Worm (Caenorhabditis elegans) whole organism, mixed stage, embryonic: ENCODE data around the gene srg-46.

Experiments
- M03D4.4 ChIP-seq: sonication (generic microtip); optimal IDR thresholded peaks from 2 replicates; lab custom pipeline; 2017; ENCODE audit warnings: mild to moderate bottlenecking, missing genetic modification characterization, missing compliant biosample characterization
- bed-3 ChIP-seq: fragments of 200-800 bp; sonication (Bioruptor generic); optimal IDR thresholded peaks from 3 replicates; lab custom pipeline; 2018; ENCODE audit warnings: mild to moderate bottlenecking, missing genetic modification characterization, moderate library complexity, missing compliant biosample characterization
- blmp-1 ChIP-seq: fragments of 150-350 bp; optimal IDR thresholded peaks from 2 replicates; lab custom pipeline; 2014; ENCODE audit warnings: missing biosample characterization, missing genetic modification characterization
- ceh-39 ChIP-seq: fragments of 150-350 bp; optimal IDR thresholded peaks from 2 replicates; lab custom pipeline; 2014; ENCODE audit warnings: missing biosample characterization, missing genetic modification characterization
- ceh-43 ChIP-seq: fragments of 200-800 bp; sonication (Bioruptor generic); optimal IDR thresholded peaks from 2 replicates; lab custom pipeline; 2018; ENCODE audit warnings: mild to moderate bottlenecking, missing genetic modification characterization, moderate library complexity, missing compliant biosample characterization
- ceh-83 ChIP-seq: fragments of 200-800 bp; sonication (Bioruptor generic); optimal IDR thresholded peaks from 2 replicates; lab custom pipeline; 2018; ENCODE audit warnings: mild to moderate bottlenecking, missing genetic modification characterization, missing compliant biosample characterization
- ces-1 ChIP-seq: fragments of 150-350 bp; optimal IDR thresholded peaks from 2 replicates; lab custom pipeline; 2014; ENCODE audit warnings: missing biosample characterization, missing genetic modification reagents, missing genetic modification characterization
- cnd-1 ChIP-seq: fragments of 200-800 bp; sonication (Bioruptor generic); optimal IDR thresholded peaks from 2 replicates; lab custom pipeline; 2018; ENCODE audit warnings: mild to moderate bottlenecking, missing genetic modification characterization, missing compliant biosample characterization
- elt-1 ChIP-seq: sonication (generic microtip); optimal IDR thresholded peaks from 2 replicates; lab custom pipeline; 2017; ENCODE audit warnings: missing genetic modification characterization, mild to moderate bottlenecking, missing compliant biosample characterization, antibody characterized with exemption, moderate library complexity, borderline replicate concordance; ENCODE audit not compliant: insufficient read depth
- elt-3 ChIP-seq: fragments of 150-350 bp; optimal IDR thresholded peaks from 2 replicates; lab custom pipeline; 2014; ENCODE audit warnings: missing biosample characterization, missing genetic modification characterization
- flh-1 ChIP-seq: fragments of 200-800 bp; sonication (Bioruptor generic); optimal IDR thresholded peaks from 2 replicates; lab custom pipeline; 2018; ENCODE audit warnings: mild to moderate bottlenecking, missing genetic modification characterization, moderate library complexity, missing compliant biosample characterization
- ham-2 ChIP-seq: fragments of 200-800 bp; sonication (Bioruptor generic); optimal IDR thresholded peaks from 2 replicates; lab custom pipeline; 2018; ENCODE audit warnings: mild to moderate bottlenecking, missing genetic modification characterization, missing compliant biosample characterization
- hlh-1 ChIP-seq: fragments of 150-350 bp; optimal IDR thresholded peaks from 2 replicates; lab custom pipeline; 2014; ENCODE audit warnings: missing biosample characterization, missing genetic modification reagents, missing genetic modification characterization
- lin-13 ChIP-seq: fragments of 150-350 bp; optimal IDR thresholded peaks from 2 replicates; lab custom pipeline; 2014; ENCODE audit warnings: missing biosample characterization, missing genetic modification characterization
- lin-32 ChIP-seq: fragments of 200-800 bp; sonication (Bioruptor generic); optimal IDR thresholded peaks from 2 replicates; lab custom pipeline; 2018; ENCODE audit warnings: mild to moderate bottlenecking, missing genetic modification characterization, missing compliant biosample characterization
- mab-5 ChIP-seq: fragments of 150-350 bp; optimal IDR thresholded peaks from 2 replicates; lab custom pipeline; 2014; ENCODE audit warnings: missing biosample characterization, missing genetic modification characterization
- mep-1 ChIP-seq: fragments of 150-350 bp; optimal IDR thresholded peaks from 2 replicates; lab custom pipeline; 2017; ENCODE audit warnings: missing biosample characterization, missing genetic modification reagents, missing genetic modification characterization, inconsistent platforms
- mls-2 ChIP-seq: sonication (generic microtip); optimal IDR thresholded peaks from 2 replicates; lab custom pipeline; 2016; ENCODE audit warnings: mild to moderate bottlenecking, missing genetic modification characterization, moderate library complexity, missing compliant biosample characterization
- nhr-12 ChIP-seq: fragments of 150-350 bp; optimal IDR thresholded peaks from 2 replicates; lab custom pipeline; 2014; ENCODE audit warnings: missing biosample characterization, missing genetic modification characterization
- nhr-237 ChIP-seq: fragments of 150-350 bp; optimal IDR thresholded peaks from 2 replicates; lab custom pipeline; 2014; ENCODE audit warnings: missing biosample characterization, missing genetic modification characterization
- nhr-28 ChIP-seq: fragments of 150-350 bp; optimal IDR thresholded peaks from 2 replicates; lab custom pipeline; 2014; ENCODE audit warnings: missing biosample characterization, missing genetic modification characterization
- nhr-76 ChIP-seq: sonication (generic microtip); optimal IDR thresholded peaks from 2 replicates; lab custom pipeline; 2017; ENCODE audit warnings: missing biosample characterization, missing genetic modification characterization
- pha-4 ChIP-seq: fragments of 150-350 bp; optimal IDR thresholded peaks from 2 replicates; lab custom pipeline; 2018; ENCODE audit warnings: missing biosample characterization, missing genetic modification reagents, missing genetic modification characterization
- sem-2 ChIP-seq: fragments of 200-800 bp; sonication (Bioruptor generic); optimal IDR thresholded peaks from 2 replicates; lab custom pipeline; 2018; ENCODE audit warnings: mild to moderate bottlenecking, missing genetic modification characterization, missing compliant biosample characterization
- snpc-4 ChIP-seq: fragments of 150-350 bp; optimal IDR thresholded peaks from 2 replicates; lab custom pipeline; 2014; ENCODE audit warnings: missing biosample characterization, missing genetic modification characterization
- sptf-1 ChIP-seq: sonication (generic microtip); optimal IDR thresholded peaks from 2 replicates; lab custom pipeline; 2017; ENCODE audit warnings: mild to moderate bottlenecking, missing genetic modification characterization, moderate library complexity, missing compliant biosample characterization
- tbx-8 ChIP-seq: fragments of 200-800 bp; sonication (Bioruptor generic); optimal IDR thresholded peaks from 2 replicates; lab custom pipeline; 2018; ENCODE audit warnings: mild to moderate bottlenecking, missing genetic modification characterization, moderate library complexity, missing compliant biosample characterization
- unc-39 ChIP-seq: fragments of 150-350 bp; optimal IDR thresholded peaks from 2 replicates; lab custom pipeline; 2014; ENCODE audit warnings: missing biosample characterization, missing genetic modification characterization
- unc-62 ChIP-seq: fragments of 150-350 bp; optimal IDR thresholded peaks from 2 replicates; lab custom pipeline; 2014; ENCODE audit warnings: missing biosample characterization, missing genetic modification reagents, missing genetic modification characterization
- zip-8 ChIP-seq: fragments of 150-350 bp; optimal IDR thresholded peaks from 2 replicates; lab custom pipeline; 2014; ENCODE audit warnings: missing biosample characterization, missing genetic modification characterization
- ztf-11 ChIP-seq: fragments of 150-350 bp; optimal IDR thresholded peaks from 2 replicates; lab custom pipeline; 2014; ENCODE audit warnings: missing biosample characterization, missing genetic modification characterization

Gene srg-46

ce11 chrV:13363415-13363814 is at the start of gene srg-46:
Gene srg-46 (plus strand): TSS chrV:13363715.
- no peak for TF ChIP-seq unc-62 (GFP tag; lab: Kevin White, UChicago)
- TF ChIP-seq ham-2 (GFP tag; lab: Kevin White, UChicago), result no peak
- no peak for TF ChIP-seq ceh-83 (GFP tag; lab: Kevin White, UChicago)
- TF ChIP-seq cnd-1 (tag; lab: Kevin White, UChicago), result no peak
- no peak for TF ChIP-seq nhr-237
- no peak for TF ChIP-seq flh-1 (GFP tag; lab: Kevin White, UChicago)
- no peak for TF ChIP-seq nhr-12 (tag; lab: Kevin White, UChicago)
- no peak for TF ChIP-seq unc-39
- TF ChIP-seq sem-2, result no peak

ce11 chrV:13317911-13318502 is 45.5 kb upstream of the srg-46 start, which contains the start of the genes col-161 and srh-18:
Gene col-161 (minus strand): TSS chrV:13318011.
Gene srh-18 (plus strand): TSS chrV:13318452.
- TF ChIP-seq unc-62 (GFP tag; lab: Kevin White, UChicago) (no peak), pha-4 (tag; lab: Kevin White, UChicago) (no peak), ham-2 (GFP tag; lab: Kevin White, UChicago) (no peak), unc-39 (no peak), zip-8 (tag; lab: Kevin White, UChicago) (no peak)

ce11 chrV:13320676-13321075 is 42.8 kb upstream of the srg-46 start, which contains the start of gene srh-15:
Gene srh-15 (plus strand): TSS chrV:13320976.
- no peak for TF ChIP-seq elt-3 (tag; lab: Kevin White, UChicago)

- TF ChIP-seq elt-3 (tag; lab: Kevin White, UChicago) (no peak), ceh-43 (no peak), ces-1 (GFP tag; lab: Kevin White, UChicago) (no peak), unc-39 (no peak), nhr-28 (tag; lab: Kevin White, UChicago) (no peak), ceh-83 (GFP tag; lab: Kevin White, UChicago) (no peak), tbx-8 (GFP tag; lab: Kevin White, UChicago) (no peak), ceh-39 (tag; lab: Kevin White, UChicago) (no peak), mab-5 (no peak), bed-3 (GFP tag; lab: Kevin White, UChicago) (no peak), nhr-237 (no peak), mep-1 (tag; lab: Kevin White, UChicago) (no peak)
These were observed 38.4 kb upstream of the srg-46 start, which contains the start of gene C50B6.7 for ce11 chrV:13324933-13325760. Gene C50B6.7 (minus strand): TSS chrV:13324983.

ce11 chrV:13327463-13327862 is 36.1 kb upstream of the srg-46 start, which contains the start of gene str-37:
Gene str-37 (plus strand): TSS chrV:13327763.
- no peak for TF ChIP-seq pha-4 (tag; lab: Kevin White, UChicago)
- no peak for TF ChIP-seq elt-3 (tag; lab: Kevin White, UChicago)
- TF ChIP-seq hlh-1, result no peak
- TF ChIP-seq ztf-11 (tag; lab: Kevin White, UChicago), result no peak
- TF ChIP-seq nhr-237, result no peak
- no peak for TF ChIP-seq ceh-39 (tag; lab: Kevin White, UChicago)
- no peak for TF ChIP-seq snpc-4 (tag; lab: Kevin White, UChicago)
- no peak for TF ChIP-seq lin-32 (GFP tag; lab: Kevin White, UChicago)
- TF ChIP-seq ham-2 (GFP tag; lab: Kevin White, UChicago), result no peak
- TF ChIP-seq mls-2 (tag; lab: Kevin White, UChicago), result no peak
- no peak for TF ChIP-seq nhr-28 (tag; lab: Kevin White, UChicago)
- TF ChIP-seq nhr-12 (tag; lab: Kevin White, UChicago), result no peak
- TF ChIP-seq M03D4.4 (tag; lab: Kevin White, UChicago), result no peak
- TF ChIP-seq sem-2, result no peak
- no peak for TF ChIP-seq mep-1 (tag; lab: Kevin White, UChicago)
- TF ChIP-seq ceh-43, result no peak

ce11 chrV:13330919-13331318 is 32.6 kb upstream of the srg-46 start, which contains the start of gene nhr-129:
Gene nhr-129 (minus strand): TSS chrV:13331019.
- TF ChIP-seq unc-62 (GFP tag; lab: Kevin White, UChicago) (no peak), M03D4.4 (tag; lab: Kevin White, UChicago) (no peak), ham-2 (GFP tag; lab: Kevin White, UChicago) (no peak), mls-2 (tag; lab: Kevin White, UChicago) (no peak), ceh-39 (tag; lab: Kevin White, UChicago) (no peak), tbx-8 (GFP tag; lab: Kevin White, UChicago) (no peak), elt-3 (tag; lab: Kevin White, UChicago) (no peak), sptf-1 (no peak), cnd-1 (tag; lab: Kevin White, UChicago) (no peak), snpc-4 (tag; lab: Kevin White, UChicago) (no peak), ceh-83 (GFP tag; lab: Kevin White, UChicago) (no peak), flh-1 (GFP tag; lab: Kevin White, UChicago) (no peak), nhr-76 (tag; lab: Kevin White, UChicago) (no peak), blmp-1 (tag; lab: Kevin White, UChicago) (no peak), elt-1 (tag; lab: Kevin White, UChicago) (no peak), ceh-43 (no peak), lin-13 (tag; lab: Kevin White, UChicago) (no peak), nhr-28 (tag; lab: Kevin White, UChicago) (no peak), bed-3 (GFP tag; lab: Kevin White, UChicago) (no peak), nhr-12 (tag; lab: Kevin White, UChicago) (no peak)
